Fruit fly (Drosophila melanogaster): Measurements from ENCODE around the gene grn.

- TF ChIP-seq Hr4 (GFP tag; optimal IDR thresholded peaks at IDR 0.05) (no peak), CG32006 (GFP tag; optimal IDR thresholded peaks at IDR 0.05) (peak; percentile 69), CG6808 (GFP tag; optimal IDR thresholded peaks at IDR 0.05) (peak; percentile 47), CG3032 (tag; optimal IDR thresholded peaks at IDR 0.05) (peak; percentile 78), CG8632 (GFP tag; optimal IDR thresholded peaks at IDR 0.05) (peak; percentile 54), acj6 (GFP tag; optimal IDR thresholded peaks at IDR 0.05) (peak; percentile 62), CG6276 (GFP tag; optimal IDR thresholded peaks at IDR 0.05) (peak; percentile 44), Gug (GFP tag; IDR thresholded peaks at IDR 0.05) (peak; percentile 26; the same call in 1 of the 2 replicates), dsx (GFP tag; optimal IDR thresholded peaks at IDR 0.05; ENCODE audit: poor library complexity, severe bottlenecking) (peak; percentile 88), CG16779 (tag; optimal IDR thresholded peaks at IDR 0.05) (peak; percentile 14), fd85E (GFP tag; optimal IDR thresholded peaks at IDR 0.05) (no peak)
These were observed 27.2 kb downstream of the grn start for dm6 chr3R:8153958-8154606.

Measured in whole organism, prepupa.